Fruit fly (Drosophila melanogaster): ENCODE measurements around the gene CG7120.

dm6 chr3L:8412725-8413124 lies 16.9 kb downstream of the CG7120 start, which contains the start of the genes Oseg1 and mtrm:
- TF ChIP-seq psq (optimal IDR thresholded peaks at IDR 0.05) (no peak), pan (optimal IDR thresholded peaks at IDR 0.05) (no peak), CG8478 (optimal IDR thresholded peaks at IDR 0.05) (no peak)
